Worm (Caenorhabditis elegans) whole organism, midembryonic: ENCODE results near the gene lys-10.

Experiments used
- T22C8.4 ChIP-seq: fragments of 200-800 bp; sonication (Bioruptor generic); IDR thresholded peaks from 2 replicates; pipeline ENCODE4 v1.3.6; 2022; ENCODE audit warnings: missing genetic modification characterization, missing compliant biosample characterization
- cog-1 ChIP-seq: sonication (generic microtip); optimal IDR thresholded peaks from 2 replicates; lab custom pipeline; 2016; ENCODE audit warnings: missing genetic modification characterization, missing compliant biosample characterization
- flt-1 ChIP-seq: fragments of 200-800 bp; sonication (Bioruptor generic); IDR thresholded peaks from 2 replicates; pipeline ENCODE4 v1.3.6; 2022; ENCODE audit warnings: missing genetic modification characterization, missing compliant biosample characterization
- klf-2 ChIP-seq: fragments of 200-800 bp; sonication (Bioruptor generic); conservative IDR thresholded peaks from 2 replicates; pipeline ENCODE4 v1.3.6; 2022; ENCODE audit warnings: missing genetic modification reagents, missing genetic modification characterization, missing compliant biosample characterization
- med-1 ChIP-seq: sonication (generic microtip); optimal IDR thresholded peaks from 2 replicates; lab custom pipeline; 2017; ENCODE audit warnings: missing genetic modification characterization, mild to moderate bottlenecking, missing compliant biosample characterization, antibody characterized with exemption, missing genetic modification reagents; ENCODE audit not compliant: insufficient read depth
- ref-1 ChIP-seq: fragments of 200-800 bp; sonication (Bioruptor generic); conservative IDR thresholded peaks from 2 replicates; pipeline ENCODE4 v1.3.6; 2022; ENCODE audit warnings: missing genetic modification reagents, missing genetic modification characterization, missing compliant biosample characterization
- tab-1 ChIP-seq: fragments of 200-800 bp; sonication (Bioruptor generic); IDR thresholded peaks from 2 replicates; pipeline ENCODE4 v1.3.6; 2022; ENCODE audit warnings: missing genetic modification characterization, missing compliant biosample characterization
- ztf-23 ChIP-seq: fragments of 200-800 bp; sonication (Bioruptor generic); IDR thresholded peaks from 2 replicates; pipeline ENCODE4 v1.3.6; 2022; ENCODE audit warnings: missing genetic modification reagents, missing genetic modification characterization, missing compliant biosample characterization
- ztf-29 ChIP-seq: fragments of 200-800 bp; sonication (Bioruptor generic); IDR thresholded peaks from 2 replicates; pipeline ENCODE4 v1.3.6; 2022; ENCODE audit warnings: missing genetic modification reagents, missing genetic modification characterization, missing compliant biosample characterization

lys-10 gene

DNA sequence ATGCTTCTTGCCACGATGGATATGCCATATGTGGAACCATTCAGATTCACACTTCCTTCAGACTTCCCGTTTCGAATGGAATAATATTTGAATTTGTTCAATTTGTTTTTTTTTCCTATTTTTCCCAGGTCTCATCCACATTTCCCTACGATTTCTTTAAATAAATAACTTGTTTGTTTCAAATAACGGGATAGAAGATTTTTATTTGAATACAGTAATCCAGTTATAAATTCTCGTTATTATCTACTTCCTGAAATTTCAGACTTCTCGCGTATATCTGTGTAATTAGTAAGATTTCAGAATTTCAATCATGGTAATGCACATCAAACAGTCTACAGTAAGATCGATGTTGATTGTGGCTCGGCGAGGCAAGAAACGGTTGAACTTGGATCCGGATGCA is 32.2 kb upstream of the lys-10 start, which contains the start of gene F35H10.5:
TSS of gene F35H10.5 (plus strand) at position 301 of the 400 bp plus-strand sequence.
- TF ChIP-seq ztf-29 (GFP tag; lab: Robert Waterston, UW), result no peak
- TF ChIP-seq T22C8.4 (GFP tag; lab: Robert Waterston, UW), result no peak
- TF ChIP-seq ref-1 (GFP tag; lab: Robert Waterston, UW), result no peak
- no peak for TF ChIP-seq flt-1 (GFP tag; lab: Robert Waterston, UW)
- TF ChIP-seq med-1 (GFP tag; lab: Kevin White, UChicago), result no peak

ce11 chrIV:8301925-8302324 is 30.7 kb upstream of the lys-10 start:
- no peak for TF ChIP-seq flt-1 (GFP tag; lab: Robert Waterston, UW)
- TF ChIP-seq med-1 (GFP tag; lab: Kevin White, UChicago), result no peak
- no peak for TF ChIP-seq cog-1 (tag; lab: Kevin White, UChicago)
- no peak for TF ChIP-seq klf-2 (GFP tag; lab: Robert Waterston, UW)
- TF ChIP-seq ztf-29 (GFP tag; lab: Robert Waterston, UW), result no peak
- TF ChIP-seq ref-1 (GFP tag; lab: Robert Waterston, UW), result no peak
- TF ChIP-seq T22C8.4 (GFP tag; lab: Robert Waterston, UW), result no peak
- no peak for TF ChIP-seq ztf-23
- no peak for TF ChIP-seq tab-1

DNA sequence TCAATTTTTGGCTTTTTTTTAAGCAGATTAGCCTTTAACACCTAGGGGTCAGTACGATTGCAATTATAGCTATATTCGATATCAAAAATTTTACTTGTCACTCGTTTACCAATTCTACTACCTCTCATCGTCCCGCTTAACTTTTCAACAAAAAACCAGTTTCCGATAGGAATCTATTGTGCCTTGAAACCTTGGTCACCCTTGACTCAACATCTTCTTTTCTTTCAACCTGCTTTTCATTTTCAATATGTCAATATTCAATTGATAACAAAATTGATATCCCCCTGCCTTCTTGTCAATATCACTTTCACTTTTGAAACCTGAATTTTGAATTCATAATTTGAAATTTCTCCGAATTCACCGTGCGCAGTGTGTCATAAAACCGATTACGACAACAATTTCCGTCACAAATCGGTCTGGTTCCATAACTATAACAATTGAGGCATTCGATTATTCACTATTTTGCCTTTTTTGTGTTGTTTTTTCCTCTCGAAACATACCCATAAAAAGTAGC is 29.9 kb upstream of the lys-10 start:
- no peak for TF ChIP-seq ztf-23
- TF ChIP-seq med-1 (GFP tag; lab: Kevin White, UChicago), result no peak
- TF ChIP-seq ztf-29 (GFP tag; lab: Robert Waterston, UW), result no peak
- TF ChIP-seq flt-1 (GFP tag; lab: Robert Waterston, UW), result no peak
- TF ChIP-seq T22C8.4 (GFP tag; lab: Robert Waterston, UW), result no peak
- TF ChIP-seq cog-1 (tag; lab: Kevin White, UChicago), result no peak
- TF ChIP-seq ref-1 (GFP tag; lab: Robert Waterston, UW), result no peak
- TF ChIP-seq klf-2 (GFP tag; lab: Robert Waterston, UW), result no peak
- no peak for TF ChIP-seq tab-1

DNA sequence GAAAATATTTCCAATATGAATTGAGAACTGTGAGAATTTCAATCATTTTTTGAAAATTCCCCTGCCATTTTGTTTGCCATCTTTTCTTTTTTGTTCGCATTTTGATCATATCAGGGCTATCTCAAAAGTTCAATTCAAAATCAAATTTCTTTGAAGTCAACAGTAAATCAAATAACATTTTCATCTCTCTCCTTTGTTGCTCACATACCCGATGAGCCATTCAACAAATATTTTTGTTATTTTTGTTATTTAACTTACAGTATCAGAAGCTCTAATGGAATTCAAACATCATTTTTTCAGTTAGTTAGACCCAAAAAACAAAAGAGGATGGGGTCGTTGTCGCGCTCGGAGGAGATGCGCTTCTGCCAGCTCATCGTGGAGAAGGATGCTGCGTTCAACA is 29.0 kb upstream of the lys-10 start, which contains the start of gene vha-5:
TSS of gene vha-5 (plus strand) at position 301 of the 400 bp plus-strand sequence.
- TF ChIP-seq cog-1 (tag; lab: Kevin White, UChicago) (no peak), ztf-29 (GFP tag; lab: Robert Waterston, UW) (no peak), flt-1 (GFP tag; lab: Robert Waterston, UW) (no peak), T22C8.4 (GFP tag; lab: Robert Waterston, UW) (no peak), ref-1 (GFP tag; lab: Robert Waterston, UW) (no peak), tab-1 (no peak), ztf-23 (no peak), med-1 (GFP tag; lab: Kevin White, UChicago) (no peak), klf-2 (GFP tag; lab: Robert Waterston, UW) (no peak)

DNA sequence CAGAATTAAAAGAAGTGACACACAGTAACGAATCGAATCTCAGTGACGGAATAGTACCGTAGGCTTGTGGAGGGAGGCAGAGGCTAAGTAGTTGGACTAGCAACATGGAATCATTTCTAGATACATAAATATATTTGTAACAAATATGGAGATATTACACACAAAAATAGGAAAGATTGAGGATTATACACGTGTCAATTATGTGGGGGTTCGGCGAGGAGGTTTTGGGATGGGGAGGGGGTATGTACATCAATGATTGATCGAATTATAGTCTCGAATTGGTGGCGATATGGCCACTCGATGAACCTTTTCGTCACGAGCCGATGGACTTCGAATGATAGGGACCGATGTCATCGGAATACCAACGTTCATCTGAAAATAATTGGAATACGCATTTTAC is 25.2 kb upstream of the lys-10 start:
- TF ChIP-seq ref-1 (GFP tag; lab: Robert Waterston, UW) (no peak), ztf-29 (GFP tag; lab: Robert Waterston, UW) (no peak)

ce11 chrIV:8312105-8312504 is 20.5 kb upstream of the lys-10 start:
- no peak for TF ChIP-seq ztf-29 (GFP tag; lab: Robert Waterston, UW)
- TF ChIP-seq cog-1 (tag; lab: Kevin White, UChicago), result no peak
- TF ChIP-seq med-1 (GFP tag; lab: Kevin White, UChicago), result no peak
- no peak for TF ChIP-seq klf-2 (GFP tag; lab: Robert Waterston, UW)
- no peak for TF ChIP-seq T22C8.4 (GFP tag; lab: Robert Waterston, UW)
- TF ChIP-seq flt-1 (GFP tag; lab: Robert Waterston, UW), result no peak
- TF ChIP-seq ztf-23, result no peak
- TF ChIP-seq tab-1, result no peak

DNA sequence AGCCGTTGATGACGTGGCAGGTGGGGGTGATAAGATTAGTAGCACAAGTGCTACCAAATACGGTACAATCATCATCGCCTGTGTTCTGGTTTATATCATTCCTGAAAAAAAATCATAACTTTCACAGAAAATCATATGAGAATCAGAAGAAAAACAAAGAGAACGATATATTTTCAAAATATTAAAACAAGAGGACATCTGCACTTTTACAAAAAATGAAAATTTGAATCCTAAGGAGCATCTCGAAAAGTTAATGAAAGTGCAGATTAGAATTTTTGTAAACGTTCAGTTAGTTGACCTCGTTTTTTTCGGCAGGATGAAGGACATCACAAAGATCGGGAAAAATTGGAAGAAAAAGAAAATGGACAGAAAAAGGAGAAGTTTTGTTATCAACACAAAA is 19.8 kb upstream of the lys-10 start, which contains the start of gene F35H10.10:
TSS of gene F35H10.10 (minus strand) at position 101 of the 400 bp plus-strand sequence.
- TF ChIP-seq flt-1 (GFP tag; lab: Robert Waterston, UW), result no peak
- TF ChIP-seq klf-2 (GFP tag; lab: Robert Waterston, UW), result no peak
- TF ChIP-seq T22C8.4 (GFP tag; lab: Robert Waterston, UW), result no peak
- no peak for TF ChIP-seq med-1 (GFP tag; lab: Kevin White, UChicago)
- TF ChIP-seq ztf-23, result no peak
- TF ChIP-seq cog-1 (tag; lab: Kevin White, UChicago), result no peak
- TF ChIP-seq ztf-29 (GFP tag; lab: Robert Waterston, UW), result no peak
- no peak for TF ChIP-seq tab-1
- no peak for TF ChIP-seq ref-1 (GFP tag; lab: Robert Waterston, UW)

- TF ChIP-seq cog-1 (tag; lab: Kevin White, UChicago), result no peak
Measured at ce11 chrIV:8317800-8318199, 14.8 kb upstream of the lys-10 start.

DNA sequence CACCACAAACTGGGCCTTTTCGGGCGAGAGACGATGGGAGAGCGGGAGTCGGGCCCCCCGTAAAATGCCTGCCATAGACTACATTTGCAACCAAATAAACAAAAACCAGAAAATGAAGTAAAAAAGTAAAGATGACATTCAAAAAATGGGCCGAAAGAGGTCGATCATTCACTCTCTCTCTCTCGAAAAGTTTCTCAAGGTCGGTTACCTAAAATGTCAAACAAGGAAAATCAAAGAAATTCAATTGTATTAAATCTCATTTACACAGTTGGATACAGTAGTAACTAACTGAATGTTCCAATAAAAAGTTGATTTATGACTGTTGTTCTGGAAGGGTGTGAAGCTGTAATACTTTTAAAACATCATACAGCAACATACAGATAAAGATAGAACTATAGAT is 13.8 kb upstream of the lys-10 start:
- TF ChIP-seq ref-1 (GFP tag; lab: Robert Waterston, UW), result no peak
- no peak for TF ChIP-seq ztf-29 (GFP tag; lab: Robert Waterston, UW)
- TF ChIP-seq med-1 (GFP tag; lab: Kevin White, UChicago), result no peak
- TF ChIP-seq ztf-23, result no peak
- TF ChIP-seq T22C8.4 (GFP tag; lab: Robert Waterston, UW), result no peak
- no peak for TF ChIP-seq klf-2 (GFP tag; lab: Robert Waterston, UW)
- TF ChIP-seq tab-1, result no peak
- no peak for TF ChIP-seq flt-1 (GFP tag; lab: Robert Waterston, UW)
- TF ChIP-seq cog-1 (tag; lab: Kevin White, UChicago), result no peak

DNA sequence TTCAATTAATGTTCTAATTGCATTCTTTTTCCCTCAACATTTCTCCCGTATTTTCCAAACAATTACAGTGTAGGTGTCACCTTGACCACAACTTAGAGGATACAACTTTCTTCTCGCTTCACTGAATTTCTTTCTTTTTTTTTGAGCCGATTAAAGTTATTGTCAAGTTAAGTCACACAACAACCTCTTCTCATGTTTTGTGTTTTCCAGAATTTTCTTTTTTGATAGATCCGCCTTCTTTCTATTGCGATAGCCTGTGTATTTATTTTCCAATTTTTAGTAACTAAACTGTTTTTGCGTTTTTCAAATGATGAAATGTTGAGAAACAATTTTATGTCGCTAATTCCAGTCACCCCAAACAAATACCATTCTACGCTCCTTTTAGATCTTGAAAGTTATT is 7.0 kb upstream of the lys-10 start, which contains the start of gene F35H10.3:
TSS of gene F35H10.3 (plus strand) at position 301 of the 400 bp plus-strand sequence.
- TF ChIP-seq ref-1 (GFP tag; lab: Robert Waterston, UW), result no peak
- TF ChIP-seq med-1 (GFP tag; lab: Kevin White, UChicago), result no peak
- no peak for TF ChIP-seq ztf-23
- TF ChIP-seq tab-1, result no peak
- TF ChIP-seq flt-1 (GFP tag; lab: Robert Waterston, UW), result no peak
- no peak for TF ChIP-seq klf-2 (GFP tag; lab: Robert Waterston, UW)
- TF ChIP-seq ztf-29 (GFP tag; lab: Robert Waterston, UW), result no peak
- TF ChIP-seq T22C8.4 (GFP tag; lab: Robert Waterston, UW), result no peak
- no peak for TF ChIP-seq cog-1 (tag; lab: Kevin White, UChicago)
